Worm (Caenorhabditis elegans): ENCODE data around the gene gst-12.

Gene gst-12

ce11 chrII:13636596-13636995, 18.7 kb upstream of the gst-12 start (continued):
- TF ChIP-seq lsy-2 (tag; optimal IDR thresholded peaks at IDR 0.05) (no peak), mab-5 (tag; optimal IDR thresholded peaks at IDR 0.05) (no peak), ztf-1 (GFP tag; conservative IDR thresholded peaks at IDR 0.05) (no peak), elt-1 (tag; optimal IDR thresholded peaks at IDR 0.05) (no peak)

- TF ChIP-seq elt-1 (tag; optimal IDR thresholded peaks at IDR 0.05) (peak; percentile 93), ztf-11 (tag; optimal IDR thresholded peaks at IDR 0.05) (no peak), nhr-129 (tag; optimal IDR thresholded peaks at IDR 0.05) (peak; percentile 69), sma-9 (GFP tag; optimal IDR thresholded peaks at IDR 0.05) (peak; percentile 68), sma-9 (tag; optimal IDR thresholded peaks at IDR 0.05) (no peak)
Measured at ce11 chrII:13632238-13632637, 14.4 kb upstream of the gst-12 start, which contains the start of gene tag-10. tag-10 (plus strand) TSS chrII:13632584.

ce11 chrII:13630690-13631089, 12.8 kb upstream of the gst-12 start, which contains the start of the genes gst-17 and gst-18:
gst-17 (minus strand) TSS chrII:13630790.
gst-18 (minus strand) TSS chrII:13630887.
- TF ChIP-seq snpc-4 (tag; optimal IDR thresholded peaks at IDR 0.05): no peak
- TF ChIP-seq lin-11 (tag; optimal IDR thresholded peaks at IDR 0.05): no peak
- no peak for TF ChIP-seq nhr-12 (tag; optimal IDR thresholded peaks at IDR 0.05)
- TF ChIP-seq lin-13 (GFP tag; optimal IDR thresholded peaks at IDR 0.05): no peak
- TF ChIP-seq nhr-77 (tag; optimal IDR thresholded peaks at IDR 0.05): no peak
- no peak for TF ChIP-seq egl-27 (tag; optimal IDR thresholded peaks at IDR 0.05)
- no peak for TF ChIP-seq unc-62 (GFP tag; optimal IDR thresholded peaks at IDR 0.05)
- no peak for TF ChIP-seq fos-1 (tag; optimal IDR thresholded peaks at IDR 0.05)
- TF ChIP-seq ceh-82 (tag; optimal IDR thresholded peaks at IDR 0.05): no peak
- TF ChIP-seq elt-1 (tag; optimal IDR thresholded peaks at IDR 0.05): no peak
- no peak for TF ChIP-seq aly-2 (tag; optimal IDR thresholded peaks at IDR 0.05)
- no peak for TF ChIP-seq lin-39 (tag; optimal IDR thresholded peaks at IDR 0.05)
- no peak for TF ChIP-seq nhr-11 (tag; optimal IDR thresholded peaks at IDR 0.05)
- TF ChIP-seq lsy-2 (tag; optimal IDR thresholded peaks at IDR 0.05): no peak
- no peak for TF ChIP-seq skn-1 (tag; optimal IDR thresholded peaks at IDR 0.05)
- TF ChIP-seq peb-1 (tag; optimal IDR thresholded peaks at IDR 0.05): no peak
- TF ChIP-seq mab-5 (tag; optimal IDR thresholded peaks at IDR 0.05): no peak
- TF ChIP-seq R02D3.7 (tag; optimal IDR thresholded peaks at IDR 0.05): no peak
- TF ChIP-seq C34F6.9 (tag; optimal IDR thresholded peaks at IDR 0.05): no peak
- no peak for TF ChIP-seq nhr-237 (tag; optimal IDR thresholded peaks at IDR 0.05)

ce11 chrII:13627001-13627400, 9.1 kb upstream of the gst-12 start, which contains the start of gene gst-19:
gst-19 (minus strand) TSS chrII:13627145.
- TF ChIP-seq unc-39 (tag; optimal IDR thresholded peaks at IDR 0.05): no peak

ce11 chrII:13624330-13624729, 6.5 kb upstream of the gst-12 start, which contains the start of gene gst-16:
gst-16 (minus strand) TSS chrII:13624440.
- TF ChIP-seq nhr-21 (tag; optimal IDR thresholded peaks at IDR 0.05) (no peak), ceh-82 (tag; optimal IDR thresholded peaks at IDR 0.05) (no peak), skn-1 (tag; optimal IDR thresholded peaks at IDR 0.05) (peak; percentile 70), nhr-23 (tag; optimal IDR thresholded peaks at IDR 0.05) (no peak)

ce11 chrII:13616000-13616399, 1.9 kb downstream of the gst-12 start, which contains the start of gene gst-14:
gst-14 (minus strand) TSS chrII:13616100.
- no peak for TF ChIP-seq lsy-2 (tag; optimal IDR thresholded peaks at IDR 0.05)
- no peak for TF ChIP-seq fos-1 (tag; optimal IDR thresholded peaks at IDR 0.05)
- TF ChIP-seq unc-62 (GFP tag; optimal IDR thresholded peaks at IDR 0.05): no peak
- TF ChIP-seq C34F6.9 (tag; optimal IDR thresholded peaks at IDR 0.05): no peak
- TF ChIP-seq alr-1 (tag; optimal IDR thresholded peaks at IDR 0.05): no peak
- TF ChIP-seq snpc-4 (tag; optimal IDR thresholded peaks at IDR 0.05): no peak
- no peak for TF ChIP-seq ztf-11 (tag; optimal IDR thresholded peaks at IDR 0.05)
- no peak for TF ChIP-seq sma-9 (GFP tag; optimal IDR thresholded peaks at IDR 0.05)
- no peak for TF ChIP-seq sma-9 (tag; optimal IDR thresholded peaks at IDR 0.05)
- TF ChIP-seq nhr-77 (tag; optimal IDR thresholded peaks at IDR 0.05): no peak
- TF ChIP-seq dmd-4 (tag; optimal IDR thresholded peaks at IDR 0.05): no peak
- TF ChIP-seq mab-5 (tag; optimal IDR thresholded peaks at IDR 0.05): no peak
- no peak for TF ChIP-seq ama-1 (optimal IDR thresholded peaks at IDR 0.05)
- TF ChIP-seq R02D3.7 (tag; optimal IDR thresholded peaks at IDR 0.05): no peak
- TF ChIP-seq elt-3 (tag; optimal IDR thresholded peaks at IDR 0.05): no peak

All from whole organism, L2 larva.